Worm (Caenorhabditis elegans) whole organism, young adult: ENCODE data around the gene Y53F4B.10.

ENCODE experiments used
- F22D6.2 ChIP-seq: sonication (generic microtip); optimal IDR thresholded peaks from 2 replicates; lab custom pipeline; 2016; ENCODE audit warnings: mild to moderate bottlenecking, missing genetic modification characterization, missing compliant biosample characterization
- T26A5.8 ChIP-seq: sonication (generic microtip); optimal IDR thresholded peaks from 2 replicates; lab custom pipeline; 2016; ENCODE audit warnings: missing genetic modification characterization, missing compliant biosample characterization
- akir-1 ChIP-seq: fragments of 200-800 bp; sonication (Bioruptor generic); optimal IDR thresholded peaks from 2 replicates; lab custom pipeline; 2018; ENCODE audit warnings: mild to moderate bottlenecking, missing genetic modification characterization, moderate library complexity, missing compliant biosample characterization
- attf-5 ChIP-seq: fragments of 200-800 bp; sonication (Bioruptor generic); optimal IDR thresholded peaks from 2 replicates; lab custom pipeline; 2018; ENCODE audit warnings: mild to moderate bottlenecking, missing genetic modification characterization, missing compliant biosample characterization
- die-1 ChIP-seq: sonication (generic microtip); optimal IDR thresholded peaks from 2 replicates; lab custom pipeline; 2016; ENCODE audit warnings: missing genotype, mild to moderate bottlenecking, missing genetic modification characterization, missing compliant biosample characterization
- dpl-1 ChIP-seq: fragments of 150-350 bp; optimal IDR thresholded peaks from 2 replicates; lab custom pipeline; 2014; ENCODE audit warnings: missing biosample characterization, missing genetic modification reagents, missing genetic modification characterization
- nfyb-1 ChIP-seq: fragments of 200-800 bp; sonication (Bioruptor generic); IDR thresholded peaks from 2 replicates; pipeline ENCODE4 v1.3.6; 2022; ENCODE audit warnings: missing genetic modification reagents, missing genetic modification characterization, missing compliant biosample characterization
- nhr-27 ChIP-seq: fragments of 200-800 bp; sonication (Bioruptor generic); optimal IDR thresholded peaks from 2 replicates; lab custom pipeline; 2018; ENCODE audit warnings: mild to moderate bottlenecking, missing genetic modification characterization, moderate library complexity, missing compliant biosample characterization
- nhr-90 ChIP-seq: sonication (generic microtip); optimal IDR thresholded peaks from 2 replicates; lab custom pipeline; 2016; ENCODE audit warnings: missing genotype, mild to moderate bottlenecking, missing genetic modification characterization, missing compliant biosample characterization
- pha-4 ChIP-seq: fragments of 150-350 bp; sonication (generic microtip); optimal IDR thresholded peaks from 2 replicates; lab custom pipeline; 2014; ENCODE audit warnings: missing biosample characterization, missing genetic modification reagents, missing genetic modification characterization
- repo-1 ChIP-seq: sonication (generic microtip); optimal IDR thresholded peaks from 2 replicates; lab custom pipeline; 2017; ENCODE audit warnings: mild to moderate bottlenecking, missing genetic modification characterization, missing compliant biosample characterization
- snpc-4 ChIP-seq, 5 experiments: fragments of 150-350 bp in 1 of 5; sonication (generic microtip) in 4 of 5; optimal IDR thresholded peaks; 2 replicates each; lab custom pipeline; 2014 to 2018; ENCODE audit warnings: missing genetic modification characterization in 5 of 5, missing biosample characterization in 3 of 5, antibody characterized with exemption in 2 of 5, mild to moderate bottlenecking in 2 of 5, missing compliant biosample characterization in 2 of 5, missing genotype in 2 of 5, moderate library complexity in 2 of 5, missing genetic modification reagents in 1 of 5
- ztf-22 ChIP-seq: fragments of 200-800 bp; sonication (Bioruptor generic); optimal IDR thresholded peaks from 2 replicates; lab custom pipeline; 2018; ENCODE audit warnings: mild to moderate bottlenecking, missing genetic modification characterization, moderate library complexity, missing compliant biosample characterization

- TF ChIP-seq repo-1 (tag; lab: Kevin White, UChicago): no peak
- TF ChIP-seq nfyb-1 (GFP tag; lab: Robert Waterston, UW): no peak
- TF ChIP-seq T26A5.8 (tag; lab: Kevin White, UChicago): no peak
- TF ChIP-seq attf-5 (GFP tag; lab: Kevin White, UChicago): no peak
- TF ChIP-seq akir-1: no peak
- no peak for TF ChIP-seq snpc-4 (GFP tag; optimal IDR thresholded peaks at IDR 0.05; lab: Kevin White, UChicago)
- no peak for TF ChIP-seq snpc-4 (tag; optimal IDR thresholded peaks at IDR 0.05; lab: Kevin White, UChicago)
- no peak for TF ChIP-seq dpl-1 (GFP tag; lab: Kevin White, UChicago)
- TF ChIP-seq die-1 (tag; lab: Kevin White, UChicago): no peak
- no peak for TF ChIP-seq nhr-27
- no peak for TF ChIP-seq nhr-90 (tag; lab: Kevin White, UChicago)
- TF ChIP-seq F22D6.2 (tag; lab: Kevin White, UChicago): no peak
- TF ChIP-seq pha-4 (tag; lab: Kevin White, UChicago): no peak
- no peak for TF ChIP-seq ztf-22 (GFP tag; lab: Kevin White, UChicago)
Observed at ce11 chrII:15005118-15005517, 1.8 kb upstream of the Y53F4B.10 start.
